Fruit fly (Drosophila melanogaster) whole organism: ENCODE measurements around the gene spdo.

Experiments used
- CG8478 ChIP-seq: fragments of >200 bp; optimal IDR thresholded peaks from 2 replicates; lab custom pipeline; 2018; ENCODE audit warnings: inconsistent platforms
- pan ChIP-seq: fragments of >200 bp; optimal IDR thresholded peaks from 2 replicates; lab custom pipeline; 2017
- psq ChIP-seq: fragments of >200 bp; optimal IDR thresholded peaks from 2 replicates; lab custom pipeline; 2017

- TF ChIP-seq pan (no peak), CG8478 (lab: Kevin White, UChicago) (no peak), psq (no peak)
These were observed 10.0 kb upstream of the spdo start for dm6 chr3R:30466515-30466914.
